Fruit fly (Drosophila melanogaster) whole organism, embryonic: ENCODE results near the gene CG32428.
A peak's percentile ranks its signal among the peaks of the same experiment; 100 is the strongest.

ENCODE experiments used
- Ada2b ChIP-seq: fragments of 200-800 bp; sonication (Bioruptor generic); IDR thresholded peaks from 2 replicates; pipeline ENCODE4 v1.3.6; 2022; ENCODE audit warnings: missing biosample characterization, missing genetic modification characterization
- BEAF-32 ChIP-seq: fragments of 200-800 bp; sonication (Bioruptor generic); optimal IDR thresholded peaks from 3 replicates; lab custom pipeline; 2017; ENCODE audit warnings: missing biosample characterization, missing genetic modification characterization, mild to moderate bottlenecking, moderate library complexity, missing genetic modification reagents
- CG10267 ChIP-seq: fragments of 200-800 bp; sonication (Bioruptor generic); optimal IDR thresholded peaks from 2 replicates; lab custom pipeline; 2018; ENCODE audit warnings: missing biosample characterization, mild to moderate bottlenecking, missing genetic modification characterization, moderate library complexity
- CG12236 ChIP-seq: fragments of 200-800 bp; sonication (Bioruptor generic); optimal IDR thresholded peaks from 2 replicates; lab custom pipeline; 2016; ENCODE audit warnings: missing biosample characterization, missing genetic modification characterization
- CG13894 ChIP-seq: fragments of 200-800 bp; sonication (Bioruptor generic); optimal IDR thresholded peaks from 3 replicates; lab custom pipeline; 2018; ENCODE audit warnings: missing biosample characterization, mild to moderate bottlenecking, missing genetic modification characterization, moderate library complexity
- CG1602 ChIP-seq: fragments of 200-800 bp; sonication (Bioruptor generic); optimal IDR thresholded peaks from 3 replicates; lab custom pipeline; 2016; ENCODE audit warnings: missing biosample characterization, missing genetic modification characterization
- CG17328 ChIP-seq: fragments of 200-800 bp; sonication (Bioruptor generic); IDR thresholded peaks from 2 replicates; pipeline ENCODE4 v1.3.6; 2022; ENCODE audit warnings: missing biosample characterization, missing genetic modification characterization
- CG17385 ChIP-seq: fragments of 200-800 bp; sonication (Bioruptor generic); optimal IDR thresholded peaks from 3 replicates; lab custom pipeline; 2018; ENCODE audit warnings: missing biosample characterization, mild to moderate bottlenecking, missing genetic modification characterization
- CG1832 ChIP-seq: fragments of 200-800 bp; sonication (Bioruptor generic); optimal IDR thresholded peaks from 2 replicates; lab custom pipeline; 2017; ENCODE audit warnings: missing biosample characterization, mild to moderate bottlenecking, missing genetic modification characterization, inconsistent platforms
- CG2116 ChIP-seq: fragments of 200-800 bp; sonication (Bioruptor generic); optimal IDR thresholded peaks from 3 replicates; lab custom pipeline; 2018; ENCODE audit warnings: missing biosample characterization, mild to moderate bottlenecking, missing genetic modification characterization
- CG2120 ChIP-seq: fragments of 200-800 bp; sonication (Bioruptor generic); optimal IDR thresholded peaks from 3 replicates; lab custom pipeline; 2016; ENCODE audit warnings: missing biosample characterization, missing genetic modification characterization
- CG30020 ChIP-seq: fragments of 200-800 bp; optimal IDR thresholded peaks from 2 replicates; lab custom pipeline; 2019; ENCODE audit warnings: missing biosample characterization, mild to moderate bottlenecking, missing genetic modification characterization, moderate library complexity
- CG3281 ChIP-seq: fragments of 200-800 bp; sonication (Bioruptor generic); optimal IDR thresholded peaks from 3 replicates; lab custom pipeline; 2017; ENCODE audit warnings: missing biosample characterization, mild to moderate bottlenecking, missing genetic modification characterization
- CG34224 ChIP-seq: fragments of 200-800 bp; sonication (Bioruptor generic); IDR thresholded peaks from 3 replicates; pipeline ENCODE4 v1.3.6; 2022; ENCODE audit warnings: missing biosample characterization, missing genetic modification characterization; ENCODE audit not compliant: partially characterized antibody
- CG34376 ChIP-seq: fragments of 200-800 bp; sonication (Bioruptor generic); optimal IDR thresholded peaks from 2 replicates; lab custom pipeline; 2018; ENCODE audit warnings: missing biosample characterization, mild to moderate bottlenecking, missing genetic modification characterization
- CG3995 ChIP-seq: fragments of 200-800 bp; sonication (Bioruptor generic); optimal IDR thresholded peaks from 3 replicates; lab custom pipeline; 2016; ENCODE audit warnings: missing biosample characterization, missing genetic modification characterization
- CG43689 ChIP-seq: fragments of 200-800 bp; sonication (Bioruptor generic); IDR thresholded peaks from 2 replicates; pipeline ENCODE4 v1.3.6; 2022; ENCODE audit warnings: missing biosample characterization, missing genetic modification characterization
- CG4707 ChIP-seq: fragments of 200-800 bp; sonication (Bioruptor generic); optimal IDR thresholded peaks from 2 replicates; lab custom pipeline; 2018; ENCODE audit warnings: missing biosample characterization, mild to moderate bottlenecking, missing genetic modification characterization, moderate library complexity
- CG6254 ChIP-seq: fragments of 200-800 bp; sonication (Bioruptor generic); optimal IDR thresholded peaks from 3 replicates; lab custom pipeline; 2017; ENCODE audit warnings: mild to moderate bottlenecking, missing biosample characterization, missing genetic modification reagents, missing genetic modification characterization
- CG9727 ChIP-seq: fragments of 200-800 bp; sonication (Bioruptor generic); optimal IDR thresholded peaks from 3 replicates; lab custom pipeline; 2017; ENCODE audit warnings: missing biosample characterization, mild to moderate bottlenecking, missing genetic modification characterization
- CoRest ChIP-seq: fragments of 200-800 bp; sonication (Bioruptor generic); optimal IDR thresholded peaks from 3 replicates; lab custom pipeline; 2018; ENCODE audit warnings: missing biosample characterization, mild to moderate bottlenecking, missing genetic modification characterization, moderate library complexity
- D19A ChIP-seq: fragments of 200-800 bp; optimal IDR thresholded peaks from 3 replicates; lab custom pipeline; 2019; ENCODE audit warnings: missing biosample characterization, mild to moderate bottlenecking, missing genetic modification characterization, moderate library complexity
- Dad ChIP-seq: fragments of 200-800 bp; sonication (Bioruptor generic); optimal IDR thresholded peaks from 3 replicates; lab custom pipeline; 2016; ENCODE audit warnings: missing biosample characterization, missing genetic modification characterization
- Deaf1 ChIP-seq: fragments of 200-800 bp; optimal IDR thresholded peaks from 3 replicates; lab custom pipeline; 2019; ENCODE audit warnings: missing biosample characterization, mild to moderate bottlenecking, missing genetic modification characterization, moderate library complexity
- HHEX ChIP-seq: fragments of 200-800 bp; sonication (Bioruptor generic); optimal IDR thresholded peaks from 3 replicates; lab custom pipeline; 2017; ENCODE audit warnings: missing biosample characterization, mild to moderate bottlenecking, missing genetic modification characterization, missing genetic modification reagents
- Med ChIP-seq: fragments of 200-800 bp; sonication (Bioruptor generic); peaks from one replicate; lab custom pipeline; 2016; ENCODE audit warnings: missing biosample characterization, missing genetic modification characterization, mild to moderate bottlenecking, inconsistent platforms, moderate library complexity
- PHDP ChIP-seq: fragments of 200-800 bp; sonication (Bioruptor generic); optimal IDR thresholded peaks from 3 replicates; lab custom pipeline; 2018; ENCODE audit warnings: missing biosample characterization, mild to moderate bottlenecking, missing genetic modification characterization, moderate library complexity
- Sox102F ChIP-seq: fragments of 200-800 bp; sonication (Bioruptor generic); optimal IDR thresholded peaks from 2 replicates; lab custom pipeline; 2018; ENCODE audit warnings: missing biosample characterization, mild to moderate bottlenecking, missing genetic modification characterization, moderate library complexity
- Taf1 ChIP-seq: fragments of 200-800 bp; sonication (Bioruptor generic); IDR thresholded peaks from 2 replicates; pipeline ENCODE4 v1.3.6; 2022; ENCODE audit warnings: missing biosample characterization, missing genetic modification characterization
- Trl ChIP-seq, 3 experiments: fragments of >200 bp in 2 of 3; fragments of 200-800 bp in 1 of 3; sonication (Bioruptor generic) in 1 of 3; optimal IDR thresholded peaks; 2 replicates in 1 of 3; 3 replicates in 2 of 3; lab custom pipeline; 2016 to 2017; ENCODE audit warnings: missing biosample characterization in 1 of 3, missing genetic modification characterization in 1 of 3
- YL-1 ChIP-seq: fragments of 200-800 bp; sonication (Bioruptor generic); optimal IDR thresholded peaks from 3 replicates; lab custom pipeline; 2017; ENCODE audit warnings: missing biosample characterization, mild to moderate bottlenecking, missing genetic modification characterization
- ase ChIP-seq: fragments of 200-800 bp; sonication (Bioruptor generic); IDR thresholded peaks from 3 replicates; pipeline ENCODE4 v1.3.6; 2022; ENCODE audit warnings: missing biosample characterization, missing genetic modification characterization
- bab2 ChIP-seq: fragments of 200-800 bp; sonication (Bioruptor generic); optimal IDR thresholded peaks from 2 replicates; lab custom pipeline; 2016; ENCODE audit warnings: missing biosample characterization, missing genetic modification characterization
- bbx ChIP-seq: fragments of 200-800 bp; sonication (Bioruptor generic); IDR thresholded peaks from 2 replicates; pipeline ENCODE4 v1.3.6; 2022; ENCODE audit warnings: missing biosample characterization, missing genetic modification characterization; ENCODE audit not compliant: partially characterized antibody
- cato ChIP-seq: fragments of 200-800 bp; sonication (Bioruptor generic); optimal IDR thresholded peaks from 2 replicates; lab custom pipeline; 2016; ENCODE audit warnings: missing biosample characterization, missing genetic modification characterization, borderline replicate concordance
- crol ChIP-seq: fragments of 200-800 bp; sonication (Bioruptor generic); IDR thresholded peaks from 2 replicates; pipeline ENCODE4 v1.3.6; 2022; ENCODE audit warnings: missing biosample characterization, missing genetic modification characterization
- disco-r ChIP-seq: fragments of 200-800 bp; sonication (Bioruptor generic); optimal IDR thresholded peaks from 2 replicates; lab custom pipeline; 2016; ENCODE audit warnings: missing biosample characterization, missing genetic modification characterization
- dpn ChIP-seq, 2 experiments: fragments of 200-800 bp; sonication (Bioruptor generic); optimal IDR thresholded peaks; 3 replicates each; lab custom pipeline; 2016; ENCODE audit warnings: missing biosample characterization in 2 of 2, missing genetic modification characterization in 2 of 2
- emc ChIP-seq: fragments of 200-800 bp; sonication (Bioruptor generic); optimal IDR thresholded peaks from 2 replicates; lab custom pipeline; 2016; ENCODE audit warnings: missing biosample characterization, missing genetic modification characterization
- eyg ChIP-seq: fragments of 200-800 bp; sonication (Bioruptor generic); optimal IDR thresholded peaks from 3 replicates; lab custom pipeline; 2016; ENCODE audit warnings: missing biosample characterization, missing genetic modification characterization
- kah ChIP-seq: fragments of 200-800 bp; sonication (Bioruptor generic); optimal IDR thresholded peaks from 2 replicates; lab custom pipeline; 2018; ENCODE audit warnings: missing biosample characterization, mild to moderate bottlenecking, missing genetic modification characterization
- odd ChIP-seq: fragments of 200-800 bp; sonication (Bioruptor generic); optimal IDR thresholded peaks from 2 replicates; lab custom pipeline; 2017; ENCODE audit warnings: missing biosample characterization, mild to moderate bottlenecking, missing genetic modification characterization
- pzg ChIP-seq: fragments of 200-800 bp; sonication (Bioruptor generic); optimal IDR thresholded peaks from 3 replicates; lab custom pipeline; 2018; ENCODE audit warnings: missing biosample characterization, mild to moderate bottlenecking, missing genetic modification characterization, moderate library complexity
- slp2 ChIP-seq: fragments of 200-800 bp; sonication (Bioruptor generic); optimal IDR thresholded peaks from 2 replicates; lab custom pipeline; 2016; ENCODE audit warnings: missing biosample characterization, missing genetic modification characterization
- sr ChIP-seq: fragments of 200-800 bp; sonication (Bioruptor generic); IDR thresholded peaks from 3 replicates; pipeline ENCODE4 v1.3.6; 2022; ENCODE audit warnings: missing biosample characterization, missing genetic modification characterization
- stc ChIP-seq: fragments of 200-800 bp; sonication (Bioruptor generic); IDR thresholded peaks from 2 replicates; pipeline ENCODE4 v1.3.6; 2022; ENCODE audit warnings: missing biosample characterization, missing genetic modification characterization
- trem ChIP-seq: fragments of 200-800 bp; optimal IDR thresholded peaks from 3 replicates; lab custom pipeline; 2019; ENCODE audit warnings: missing biosample characterization, mild to moderate bottlenecking, missing genetic modification characterization, moderate library complexity
- tup ChIP-seq: fragments of 200-800 bp; sonication (Bioruptor generic); optimal IDR thresholded peaks from 2 replicates; lab custom pipeline; 2016; ENCODE audit warnings: missing biosample characterization, mild to moderate bottlenecking, missing genetic modification characterization, moderate library complexity

Gene CG32428

dm6 chr3L:20497124-20497996, 23.8 kb upstream of the CG32428 start, which contains the start of gene CG32425 (continued):
- TF ChIP-seq CG34376 (peak; percentile 13), trem (tag; lab: Kevin White, UChicago) (peak; percentile 97), tup (no peak), HHEX (GFP tag; lab: Kevin White, UChicago) (no peak), CG3281 (GFP tag; lab: Kevin White, UChicago) (no peak), CG4707 (GFP tag; lab: Kevin White, UChicago) (no peak), pzg (GFP tag; lab: Kevin White, UChicago) (peak; percentile 64), YL-1 (GFP tag; lab: Kevin White, UChicago) (peak; percentile 51), Dad (GFP tag; lab: Kevin White, UChicago) (no peak), CG2120 (GFP tag; lab: Kevin White, UChicago) (peak; percentile 28), CG1602 (no peak), CG12236 (GFP tag; lab: Kevin White, UChicago) (no peak), CG30020 (tag; lab: Kevin White, UChicago) (peak; percentile 14), sr (GFP tag; lab: Robert Waterston, UW) (no peak), disco-r (GFP tag; lab: Kevin White, UChicago) (no peak), Ada2b (GFP tag; lab: Robert Waterston, UW) (no peak), Trl (optimal IDR thresholded peaks at IDR 0.05; lab: Kevin White, UChicago) (peak in 1 of 2 experiments; percentile 32), Trl (GFP tag; optimal IDR thresholded peaks at IDR 0.05; lab: Kevin White, UChicago) (no peak), D19A (tag; lab: Kevin White, UChicago) (no peak), CG34224 (GFP tag; lab: Robert Waterston, UW) (0 out of 3 replicates have a peak, but pooled peaks have one; percentile 16), bab2 (GFP tag; lab: Kevin White, UChicago) (no peak), CG13894 (no peak), Sox102F (GFP tag; lab: Kevin White, UChicago) (no peak), CG17328 (GFP tag; lab: Robert Waterston, UW) (no peak), Med (GFP tag; lab: Kevin White, UChicago) (peak; percentile 41), bbx (GFP tag; lab: Robert Waterston, UW) (peak; percentile 54), crol (GFP tag; lab: Robert Waterston, UW) (no peak), eyg (GFP tag; lab: Kevin White, UChicago) (no peak), CG43689 (no peak), CG10267 (tag; lab: Kevin White, UChicago) (peak; percentile 33), kah (no peak), Taf1 (GFP tag; lab: Robert Waterston, UW) (no peak), CG1832 (GFP tag; lab: Kevin White, UChicago) (no peak), CG2116 (GFP tag; lab: Kevin White, UChicago) (peak; percentile 44), dpn (GFP tag; optimal IDR thresholded peaks at IDR 0.05; lab: Kevin White, UChicago) (peak in 1 of 2 experiments; percentile 26), CG6254 (no peak), Deaf1 (tag; lab: Kevin White, UChicago) (no peak), slp2 (GFP tag; lab: Kevin White, UChicago) (no peak), PHDP (tag; lab: Kevin White, UChicago) (no peak), CG17385 (GFP tag; lab: Kevin White, UChicago) (peak; percentile 75), CG3995 (peak; percentile 42), CoRest (tag; lab: Kevin White, UChicago) (peak; percentile 36), emc (GFP tag; lab: Kevin White, UChicago) (no peak), BEAF-32 (GFP tag; lab: Kevin White, UChicago) (peak; percentile 35), cato (no peak), ase (GFP tag; lab: Robert Waterston, UW) (0 out of 3 replicates have a peak, but pooled peaks have one; percentile 12), stc (GFP tag; lab: Robert Waterston, UW) (no peak), odd (GFP tag; lab: Kevin White, UChicago) (no peak), CG9727 (GFP tag; lab: Kevin White, UChicago) (no peak)
